Fruit fly (Drosophila melanogaster): ENCODE data around the gene CG8851.
A peak's percentile ranks its signal among the peaks of the same experiment; 100 is the strongest.

Gene CG8851

dm6 chr2L:3564556-3564955, 45.1 kb downstream of the CG8851 start:
- TF ChIP-seq noc (tag; optimal IDR thresholded peaks at IDR 0.05): no peak

- TF ChIP-seq noc (tag; optimal IDR thresholded peaks at IDR 0.05): no peak
These were observed 47.1 kb downstream of the CG8851 start for dm6 chr2L:3566532-3566931.

dm6 chr2L:3567394-3567793, 47.9 kb downstream of the CG8851 start:
- no peak for TF ChIP-seq noc (tag; optimal IDR thresholded peaks at IDR 0.05)

- TF ChIP-seq noc (tag; optimal IDR thresholded peaks at IDR 0.05): peak; percentile 5
These were observed 50.4 kb downstream of the CG8851 start for dm6 chr2L:3569892-3570291.

- TF ChIP-seq noc (tag; optimal IDR thresholded peaks at IDR 0.05): no peak
These were observed 51.1 kb downstream of the CG8851 start for dm6 chr2L:3570566-3570965.

dm6 chr2L:3571457-3571856, 52.0 kb downstream of the CG8851 start:
- no peak for TF ChIP-seq noc (tag; optimal IDR thresholded peaks at IDR 0.05)

All from whole organism, larva.